Worm (Caenorhabditis elegans): Measurements from ENCODE around the gene K09E9.7.

DNA sequence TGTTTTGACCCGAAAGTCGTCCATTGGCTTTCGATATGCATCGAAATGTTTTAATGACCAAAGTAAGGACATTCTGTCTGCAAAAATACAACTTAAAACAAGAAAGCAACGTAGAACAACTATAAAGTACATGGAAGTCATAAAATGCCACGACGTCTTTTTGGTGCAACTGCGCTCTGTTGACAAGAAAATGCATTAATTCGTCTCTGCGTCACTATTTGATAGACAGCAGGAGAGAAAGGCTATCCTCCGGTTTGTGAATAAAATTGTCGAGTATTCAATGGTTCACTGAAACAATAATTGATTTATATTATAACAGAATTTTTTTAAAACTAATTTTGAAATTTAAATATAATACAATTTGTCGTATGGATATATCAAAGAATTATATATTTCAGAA, 24.3 kb upstream of the K09E9.7 start, which contains the start of gene ergi-3:
- no peak for TF ChIP-seq nhr-76 (tag; optimal IDR thresholded peaks at IDR 0.05)
- TF ChIP-seq lin-29 (GFP tag; IDR thresholded peaks at IDR 0.05) = no peak
- no peak for TF ChIP-seq fos-1 (tag; optimal IDR thresholded peaks at IDR 0.05)
- no peak for TF ChIP-seq ceh-44 (GFP tag; IDR thresholded peaks at IDR 0.05)
- TF ChIP-seq unc-39 (tag; optimal IDR thresholded peaks at IDR 0.05) = no peak

Measured in whole organism, L4 larva.